Fruit fly (Drosophila melanogaster) whole organism, embryonic: Measurements from ENCODE around the gene CG3408.

Experiments
- Blimp-1 ChIP-seq: fragments of 200-800 bp; sonication (Bioruptor generic); optimal IDR thresholded peaks from 3 replicates; lab custom pipeline; 2018; ENCODE audit warnings: missing biosample characterization, missing genetic modification characterization, mild to moderate bottlenecking, moderate library complexity, missing genetic modification reagents
- CG10209 ChIP-seq: fragments of 200-800 bp; sonication (Bioruptor generic); optimal IDR thresholded peaks from 3 replicates; lab custom pipeline; 2017; ENCODE audit warnings: missing biosample characterization, mild to moderate bottlenecking, missing genetic modification characterization, missing genetic modification reagents
- CG10654 ChIP-seq: fragments of 200-800 bp; sonication (Bioruptor generic); optimal IDR thresholded peaks from 2 replicates; lab custom pipeline; 2016; ENCODE audit warnings: missing biosample characterization, missing genetic modification characterization
- CG12155 ChIP-seq: fragments of 200-800 bp; sonication (Bioruptor generic); optimal IDR thresholded peaks from 3 replicates; lab custom pipeline; 2016; ENCODE audit warnings: missing biosample characterization, missing genetic modification characterization
- CG13424 ChIP-seq: fragments of 200-800 bp; sonication (Bioruptor generic); optimal IDR thresholded peaks from 2 replicates; lab custom pipeline; 2019; ENCODE audit warnings: missing biosample characterization, mild to moderate bottlenecking, missing genetic modification characterization, moderate library complexity
- CG14050 ChIP-seq: fragments of 200-800 bp; sonication (Bioruptor generic); IDR thresholded peaks from 3 replicates; pipeline ENCODE4 v1.3.6; 2022; ENCODE audit warnings: missing biosample characterization, missing genetic modification characterization
- CG14860 ChIP-seq: fragments of 200-800 bp; sonication (Bioruptor generic); IDR thresholded peaks from 3 replicates; pipeline ENCODE4 v1.3.6; 2022; ENCODE audit warnings: missing biosample characterization, missing genetic modification characterization; ENCODE audit not compliant: partially characterized antibody
- CG1529 ChIP-seq: fragments of 200-800 bp; sonication (Bioruptor generic); optimal IDR thresholded peaks from 3 replicates; lab custom pipeline; 2018; ENCODE audit warnings: missing biosample characterization, missing genetic modification characterization
- CG18262 ChIP-seq: fragments of 200-800 bp; optimal IDR thresholded peaks from 3 replicates; lab custom pipeline; 2019; ENCODE audit warnings: missing biosample characterization, mild to moderate bottlenecking, missing genetic modification characterization, moderate library complexity
- CG18599 ChIP-seq: fragments of 200-800 bp; sonication (Bioruptor generic); optimal IDR thresholded peaks from 3 replicates; lab custom pipeline; 2017; ENCODE audit warnings: missing biosample characterization, missing genetic modification characterization, mild to moderate bottlenecking, moderate library complexity, missing genetic modification reagents
- CG18619 ChIP-seq: fragments of 200-800 bp; sonication (Bioruptor generic); optimal IDR thresholded peaks from 3 replicates; lab custom pipeline; 2017; ENCODE audit warnings: missing biosample characterization, mild to moderate bottlenecking, missing genetic modification characterization
- CG2889 ChIP-seq: fragments of 200-800 bp; sonication (Bioruptor generic); IDR thresholded peaks from 3 replicates; pipeline ENCODE4 v1.3.6; 2022; ENCODE audit warnings: missing biosample characterization, missing genetic modification characterization
- CG30020 ChIP-seq: fragments of 200-800 bp; optimal IDR thresholded peaks from 2 replicates; lab custom pipeline; 2019; ENCODE audit warnings: missing biosample characterization, mild to moderate bottlenecking, missing genetic modification characterization, moderate library complexity
- CG3065 ChIP-seq: fragments of 200-800 bp; sonication (Bioruptor generic); optimal IDR thresholded peaks from 2 replicates; lab custom pipeline; 2016; ENCODE audit warnings: missing biosample characterization, missing genetic modification characterization
- CG33213 ChIP-seq: fragments of 200-800 bp; sonication (Bioruptor generic); optimal IDR thresholded peaks from 3 replicates; lab custom pipeline; 2016; ENCODE audit warnings: missing biosample characterization, missing genetic modification characterization
- CG33557 ChIP-seq: fragments of 200-800 bp; sonication (Bioruptor generic); optimal IDR thresholded peaks from 2 replicates; lab custom pipeline; 2019; ENCODE audit warnings: missing biosample characterization, mild to moderate bottlenecking, missing genetic modification characterization, moderate library complexity
- CG3847 ChIP-seq: fragments of 200-800 bp; sonication (Bioruptor generic); IDR thresholded peaks from 2 replicates; pipeline ENCODE4 v1.3.6; 2022; ENCODE audit warnings: missing biosample characterization, missing genetic modification characterization
- CG5180 ChIP-seq: fragments of 200-800 bp; sonication (Bioruptor generic); optimal IDR thresholded peaks from 3 replicates; lab custom pipeline; 2017; ENCODE audit warnings: missing biosample characterization, missing genetic modification characterization, mild to moderate bottlenecking, moderate library complexity, missing genetic modification reagents
- CG6813 ChIP-seq: fragments of 200-800 bp; sonication (Bioruptor generic); optimal IDR thresholded peaks from 2 replicates; lab custom pipeline; 2017; ENCODE audit warnings: missing biosample characterization, missing genetic modification characterization, mild to moderate bottlenecking, moderate library complexity, missing genetic modification reagents
- CG9437 ChIP-seq: fragments of 200-800 bp; sonication (Bioruptor generic); optimal IDR thresholded peaks from 2 replicates; lab custom pipeline; 2018; ENCODE audit warnings: missing biosample characterization, mild to moderate bottlenecking, missing genetic modification characterization
- CG9817 ChIP-seq: fragments of 200-800 bp; sonication (Bioruptor generic); optimal IDR thresholded peaks from 2 replicates; lab custom pipeline; 2018; ENCODE audit warnings: missing biosample characterization, mild to moderate bottlenecking, missing genetic modification characterization, moderate library complexity
- CTCF ChIP-seq: fragments of 200-800 bp; sonication (Bioruptor generic); optimal IDR thresholded peaks from 2 replicates; lab custom pipeline; 2017; ENCODE audit warnings: missing biosample characterization, mild to moderate bottlenecking, missing genetic modification characterization, moderate library complexity
- Deaf1 ChIP-seq: fragments of 200-800 bp; optimal IDR thresholded peaks from 3 replicates; lab custom pipeline; 2019; ENCODE audit warnings: missing biosample characterization, mild to moderate bottlenecking, missing genetic modification characterization, moderate library complexity
- E2f1 ChIP-seq: fragments of 200-800 bp; sonication (Bioruptor generic); IDR thresholded peaks from 2 replicates; pipeline ENCODE4 v1.3.6; 2022; ENCODE audit warnings: missing biosample characterization, missing genetic modification characterization
- Ets65A ChIP-seq: fragments of 200-800 bp; sonication (Bioruptor generic); peaks from one replicate; lab custom pipeline; 2016; ENCODE audit warnings: missing biosample characterization, missing genetic modification characterization
- Hmr ChIP-seq: fragments of 200-800 bp; sonication (Bioruptor generic); optimal IDR thresholded peaks from 3 replicates; lab custom pipeline; 2017; ENCODE audit warnings: mild to moderate bottlenecking, missing biosample characterization, missing genetic modification reagents, missing genetic modification characterization
- Med ChIP-seq: fragments of 200-800 bp; sonication (Bioruptor generic); peaks from one replicate; lab custom pipeline; 2016; ENCODE audit warnings: missing biosample characterization, missing genetic modification characterization, mild to moderate bottlenecking, inconsistent platforms, moderate library complexity
- Meics ChIP-seq: fragments of 200-800 bp; sonication (Bioruptor generic); optimal IDR thresholded peaks from 2 replicates; lab custom pipeline; 2017; ENCODE audit warnings: missing biosample characterization, mild to moderate bottlenecking, missing genetic modification characterization
- abd-A ChIP-seq: fragments of 200-800 bp; sonication (Bioruptor generic); optimal IDR thresholded peaks from 3 replicates; lab custom pipeline; 2019; ENCODE audit warnings: missing biosample characterization, mild to moderate bottlenecking, missing genetic modification characterization, moderate library complexity
- ac ChIP-seq: fragments of 200-800 bp; sonication (Bioruptor generic); optimal IDR thresholded peaks from 3 replicates; lab custom pipeline; 2017; ENCODE audit warnings: missing biosample characterization, mild to moderate bottlenecking, missing genetic modification characterization
- ap ChIP-seq: fragments of 200-800 bp; sonication (Bioruptor generic); IDR thresholded peaks from 2 replicates; pipeline ENCODE4 v1.3.6; 2022; ENCODE audit warnings: missing biosample characterization, missing genetic modification characterization
- bab2 ChIP-seq: fragments of 200-800 bp; sonication (Bioruptor generic); optimal IDR thresholded peaks from 2 replicates; lab custom pipeline; 2016; ENCODE audit warnings: missing biosample characterization, missing genetic modification characterization
- cad ChIP-seq: fragments of >200 bp; optimal IDR thresholded peaks from 2 replicates; lab custom pipeline; 2017; ENCODE audit warnings: missing biosample characterization, missing genetic modification characterization
- cg ChIP-seq: fragments of 200-800 bp; sonication (Bioruptor generic); optimal IDR thresholded peaks from 3 replicates; lab custom pipeline; 2019; ENCODE audit warnings: missing biosample characterization, mild to moderate bottlenecking, missing genetic modification characterization, moderate library complexity
- dmrt99B ChIP-seq: fragments of 200-800 bp; sonication (Bioruptor generic); optimal IDR thresholded peaks from 2 replicates; lab custom pipeline; 2018; ENCODE audit warnings: missing biosample characterization, mild to moderate bottlenecking, missing genetic modification characterization, moderate library complexity
- gce ChIP-seq: fragments of 200-800 bp; sonication (Bioruptor generic); IDR thresholded peaks from 3 replicates; pipeline ENCODE4 v1.3.6; 2022; ENCODE audit warnings: missing biosample characterization, missing genetic modification characterization
- grn ChIP-seq: fragments of 200-800 bp; sonication (Bioruptor generic); optimal IDR thresholded peaks from 3 replicates; lab custom pipeline; 2017; ENCODE audit warnings: missing biosample characterization, missing genetic modification characterization
- lov ChIP-seq, 2 experiments: fragments of 200-800 bp in 1 of 2; fragments of >200 bp in 1 of 2; sonication (Bioruptor generic) in 1 of 2; IDR thresholded peaks in 1 of 2; optimal IDR thresholded peaks in 1 of 2; 2 replicates in 1 of 2; 3 replicates in 1 of 2; pipeline versions ENCODE4 v1.3.6 to Lab custom; 2017 to 2022; ENCODE audit warnings: missing biosample characterization in 1 of 2, missing genetic modification characterization in 1 of 2
- nom ChIP-seq: fragments of 200-800 bp; sonication (Bioruptor generic); optimal IDR thresholded peaks from 2 replicates; lab custom pipeline; 2017; ENCODE audit warnings: missing biosample characterization, missing genetic modification characterization, mild to moderate bottlenecking, moderate library complexity, missing genetic modification reagents
- otp ChIP-seq: fragments of 200-800 bp; sonication (Bioruptor generic); IDR thresholded peaks from 3 replicates; pipeline ENCODE4, ENCODE4 v1.3.6; 2022; ENCODE audit warnings: missing biosample characterization, missing genetic modification characterization
- pita ChIP-seq: fragments of 200-800 bp; sonication (Bioruptor generic); optimal IDR thresholded peaks from 2 replicates; lab custom pipeline; 2017; ENCODE audit warnings: missing biosample characterization, mild to moderate bottlenecking, missing genetic modification characterization
- ranshi ChIP-seq: fragments of 200-800 bp; sonication (Bioruptor generic); IDR thresholded peaks from 2 replicates; pipeline ENCODE4 v1.3.6; 2022; ENCODE audit warnings: missing biosample characterization, missing genetic modification characterization
- seq ChIP-seq: fragments of 200-800 bp; sonication (Bioruptor generic); IDR thresholded peaks from 2 replicates; pipeline ENCODE4 v1.3.6; 2022; ENCODE audit warnings: missing biosample characterization, missing genetic modification characterization
- shn ChIP-seq: fragments of 200-800 bp; sonication (Bioruptor generic); optimal IDR thresholded peaks from 3 replicates; lab custom pipeline; 2016; ENCODE audit warnings: missing biosample characterization, missing genetic modification characterization
- slbo ChIP-seq: fragments of 200-800 bp; sonication (Bioruptor generic); IDR thresholded peaks from 2 replicates; pipeline ENCODE4 v1.3.6; 2022; ENCODE audit warnings: missing biosample characterization, missing genetic modification characterization
- sob ChIP-seq: fragments of 200-800 bp; sonication (Bioruptor generic); IDR thresholded peaks from 2 replicates; pipeline ENCODE4 v1.3.6; 2022; ENCODE audit warnings: missing biosample characterization, missing genetic modification characterization
- sqz ChIP-seq: fragments of 200-800 bp; sonication (Bioruptor generic); optimal IDR thresholded peaks from 3 replicates; lab custom pipeline; 2018; ENCODE audit warnings: missing biosample characterization, mild to moderate bottlenecking, missing genetic modification characterization
- tap ChIP-seq: fragments of 200-800 bp; optimal IDR thresholded peaks from 3 replicates; lab custom pipeline; 2019; ENCODE audit warnings: missing biosample characterization, mild to moderate bottlenecking, missing genetic modification characterization, moderate library complexity
- vnd ChIP-seq: fragments of 200-800 bp; sonication (Bioruptor generic); IDR thresholded peaks from 3 replicates; pipeline ENCODE4 v1.3.6; 2022; ENCODE audit warnings: missing biosample characterization, missing genetic modification characterization; ENCODE audit not compliant: partially characterized antibody

CG3408 gene

DNA sequence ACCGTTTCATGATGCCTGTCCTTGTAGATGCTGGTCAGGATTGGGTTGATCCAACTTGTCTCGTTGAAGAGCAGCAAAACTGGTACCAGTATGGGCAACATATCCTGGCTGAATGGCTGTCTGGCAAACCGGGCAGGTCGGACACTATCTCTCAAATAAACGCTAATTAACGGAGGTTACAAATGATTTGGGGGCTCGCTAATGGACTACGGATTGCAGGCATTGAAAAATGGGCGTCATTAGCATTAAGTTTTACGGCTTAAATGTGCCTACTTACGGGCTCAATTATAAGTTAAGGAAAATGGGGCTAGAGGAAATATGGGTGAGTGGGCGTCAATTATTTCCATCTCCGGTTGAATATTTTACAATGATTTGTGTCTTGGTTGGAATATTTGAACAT, 34.5 kb upstream of the CG3408 start, which contains the start of gene Ir67a:
Gene Ir67a, minus strand, starts transcription at position 101 of the 400 bp plus-strand sequence.
- TF ChIP-seq CG5180 (GFP tag; lab: Kevin White, UChicago) (no peak), shn (GFP tag; lab: Kevin White, UChicago) (no peak), CG9437 (GFP tag; lab: Kevin White, UChicago) (no peak), otp (GFP tag; lab: Robert Waterston, UW) (no peak), seq (GFP tag; lab: Robert Waterston, UW) (no peak), grn (GFP tag; lab: Kevin White, UChicago) (no peak)

- peak; percentile 95 for TF ChIP-seq Blimp-1 (GFP tag; lab: Kevin White, UChicago)
- TF ChIP-seq bab2 (GFP tag; lab: Kevin White, UChicago) = no peak
- TF ChIP-seq tap (tag; lab: Kevin White, UChicago) = no peak
- TF ChIP-seq CG9817 (tag; lab: Kevin White, UChicago) = no peak
- TF ChIP-seq CG13424 (tag; lab: Kevin White, UChicago) = no peak
- TF ChIP-seq sob (GFP tag; lab: Robert Waterston, UW) = no peak
- no peak for TF ChIP-seq nom
- no peak for TF ChIP-seq CTCF
- TF ChIP-seq CG10654 (GFP tag; lab: Kevin White, UChicago) = no peak
- no peak for TF ChIP-seq CG33213 (GFP tag; lab: Kevin White, UChicago)
- TF ChIP-seq slbo (GFP tag; lab: Robert Waterston, UW) = no peak
- TF ChIP-seq ac = no peak
- peak; percentile 15 for TF ChIP-seq CG33557 (GFP tag; lab: Kevin White, UChicago)
- TF ChIP-seq E2f1 (GFP tag; lab: Robert Waterston, UW) = no peak
- TF ChIP-seq Ets65A (GFP tag; lab: Kevin White, UChicago) = no peak
- TF ChIP-seq ap (GFP tag; lab: Robert Waterston, UW) = no peak
- no peak for TF ChIP-seq sqz (GFP tag; lab: Kevin White, UChicago)
- TF ChIP-seq CG12155 = no peak
- TF ChIP-seq Deaf1 (tag; lab: Kevin White, UChicago) = peak; percentile 16
Observed at dm6 chr3L:9528835-9529234, 19.5 kb upstream of the CG3408 start, which contains the start of gene Or67a. TSS of gene Or67a (plus strand) at chr3L:9529067.

- TF ChIP-seq CG10209 (GFP tag; lab: Kevin White, UChicago) (no peak), CG1529 (GFP tag; lab: Kevin White, UChicago) (no peak), ranshi (GFP tag; lab: Robert Waterston, UW) (no peak), Hmr (GFP tag; lab: Kevin White, UChicago) (peak; percentile 9), CG14050 (GFP tag; lab: Robert Waterston, UW) (no peak), Meics (no peak), CG6813 (GFP tag; lab: Kevin White, UChicago) (no peak), dmrt99B (tag; lab: Kevin White, UChicago) (no peak), CG3847 (GFP tag; lab: Robert Waterston, UW) (no peak), CG30020 (tag; lab: Kevin White, UChicago) (no peak), CG2889 (GFP tag; lab: Robert Waterston, UW) (no peak), CG3065 (GFP tag; lab: Kevin White, UChicago) (no peak), CG14860 (no peak), CG18619 (GFP tag; lab: Kevin White, UChicago) (no peak), CG18599 (GFP tag; lab: Kevin White, UChicago) (peak; percentile 14), Med (GFP tag; lab: Kevin White, UChicago) (peak; percentile 24), cg (no peak), vnd (no peak), pita (GFP tag; lab: Kevin White, UChicago) (no peak), abd-A (tag; lab: Kevin White, UChicago) (peak; percentile 24), gce (GFP tag; lab: Robert Waterston, UW) (no peak), cad (no peak), lov (optimal IDR thresholded peaks at IDR 0.05; lab: Kevin White, UChicago) (no peak), lov (GFP tag; IDR thresholded peaks at IDR 0.05; lab: Robert Waterston, UW) (no peak), CG18262 (tag; lab: Kevin White, UChicago) (no peak)
Observed at dm6 chr3L:9525444-9525843, 16.1 kb upstream of the CG3408 start, which contains the start of gene CG33700. TSS of gene CG33700 (minus strand) at chr3L:9525544.
